Fruit fly (Drosophila melanogaster) ovary, adult (tissue): Measurements from ENCODE around the gene CG4570.
A peak's percentile ranks its signal among the peaks of the same experiment; 100 is the strongest.

ENCODE experiments used
- CG17801 ChIP-seq: fragments of 200-800 bp; optimal IDR thresholded peaks from 2 replicates; lab custom pipeline; 2019; ENCODE audit warnings: missing biosample characterization, mild to moderate bottlenecking, missing genetic modification characterization, moderate library complexity; ENCODE audit not compliant: partially characterized antibody

The CG4570 gene

DNA sequence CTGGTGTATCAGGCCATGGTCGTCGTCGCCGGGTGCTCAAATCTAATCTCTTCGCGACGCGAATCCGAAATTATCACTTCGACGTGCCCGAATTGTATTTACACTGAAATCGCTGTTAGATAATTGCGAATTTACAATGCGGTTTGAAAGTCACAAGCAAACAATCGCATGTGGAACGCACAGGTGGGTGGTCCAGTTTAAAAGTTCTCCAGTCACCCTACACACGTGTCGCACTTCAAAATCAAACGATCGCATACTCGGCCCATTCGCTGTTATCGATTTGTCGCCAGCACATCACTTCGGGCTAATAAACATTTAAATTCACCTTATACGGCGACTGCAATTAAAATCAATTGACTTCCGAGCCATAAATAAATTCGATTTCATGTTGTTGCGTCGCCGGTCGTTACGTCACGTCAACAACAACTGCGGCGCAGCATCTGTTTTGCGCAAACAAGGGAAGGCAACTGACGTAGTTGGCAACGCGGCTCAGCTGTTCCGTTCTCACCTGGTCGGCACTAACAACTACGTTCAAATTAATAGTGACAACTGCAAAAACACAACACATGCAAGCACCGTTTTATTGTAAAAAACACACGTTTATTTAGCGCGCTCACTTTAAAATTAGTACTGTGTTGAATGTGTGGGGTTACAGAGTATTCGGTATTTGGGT lies 6.3 kb downstream of the CG4570 start, which contains the start of gene CG6574:
TSS of gene CG6574 (minus strand) at position 216 of the 673 bp plus-strand sequence.
- peak; percentile 25 for TF ChIP-seq CG17801 (GFP tag; lab: Kevin White, UChicago)

- no peak for TF ChIP-seq CG17801 (GFP tag; lab: Kevin White, UChicago)
Observed at dm6 chr3R:10863446-10863819, 6.8 kb downstream of the CG4570 start.

- TF ChIP-seq CG17801 (GFP tag; lab: Kevin White, UChicago): peak; percentile 4
Observed at dm6 chr3R:10863956-10864355, 7.3 kb downstream of the CG4570 start.

DNA sequence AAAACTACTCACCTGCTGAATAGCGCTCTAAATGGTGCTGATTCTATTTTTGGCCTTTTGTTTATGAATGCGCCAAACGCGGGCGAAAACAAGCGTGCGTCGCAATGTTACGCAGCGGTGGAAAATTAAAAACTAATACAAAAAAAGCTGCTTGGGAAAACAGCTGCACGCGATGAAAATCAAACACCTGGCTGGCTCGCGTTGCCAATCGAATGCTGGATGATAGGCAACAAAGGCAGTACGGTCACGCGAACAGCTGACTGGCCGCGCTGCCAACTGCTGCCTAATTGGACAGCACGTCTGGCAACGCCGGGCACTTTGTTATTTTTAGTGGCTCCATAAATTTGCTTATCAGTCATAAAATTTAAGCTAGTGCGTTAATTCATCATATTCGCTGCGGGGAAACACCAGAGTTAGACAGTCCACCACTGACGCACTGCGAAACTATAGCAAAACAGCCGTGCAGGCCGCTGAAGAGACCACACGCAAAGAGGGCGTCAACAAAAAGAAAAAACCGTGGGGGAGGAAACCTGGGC lies 11.9 kb downstream of the CG4570 start, which contains the start of the genes SelR and Tsp86D:
TSS of gene SelR (minus strand) at position 216 of the 536 bp plus-strand sequence.
TSS of gene Tsp86D (plus strand) at position 282 of the 536 bp plus-strand sequence.
- TF ChIP-seq CG17801 (GFP tag; lab: Kevin White, UChicago): peak; percentile 79

- TF ChIP-seq CG17801 (GFP tag; lab: Kevin White, UChicago): no peak
Observed at dm6 chr3R:10870561-10870960, 14.0 kb downstream of the CG4570 start.

DNA sequence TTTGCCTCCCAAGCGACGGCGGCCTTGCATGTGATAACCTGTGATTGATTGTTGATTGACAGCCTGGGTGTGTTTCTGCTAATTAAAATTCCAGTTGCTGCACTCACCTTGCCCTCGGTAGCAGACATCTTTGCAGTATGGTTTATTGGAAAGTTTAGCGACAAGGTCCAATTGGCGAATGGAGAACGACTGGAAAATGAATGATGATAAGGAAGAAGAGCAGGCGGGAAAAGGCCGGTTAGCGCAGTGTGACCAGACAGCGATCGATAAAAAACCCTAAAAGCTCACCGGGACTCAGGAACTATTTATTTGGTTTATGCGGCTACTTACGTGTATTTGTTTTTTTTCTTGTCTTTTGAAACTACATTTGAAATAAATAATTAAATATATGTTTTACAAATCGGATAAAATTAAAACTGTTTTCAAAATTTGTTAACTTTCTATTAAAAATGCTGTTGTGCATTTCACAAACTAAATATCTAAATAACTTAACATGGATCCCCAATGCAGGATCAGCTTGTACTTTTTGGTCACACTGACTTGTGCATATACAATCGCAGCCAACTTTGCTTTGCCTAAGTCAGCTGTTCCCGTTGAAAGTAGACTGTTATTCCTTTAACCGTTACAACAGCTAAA lies 15.7 kb downstream of the CG4570 start, which contains the start of gene Fdh:
TSS of gene Fdh (minus strand) at position 234 of the 636 bp plus-strand sequence.
- peak; percentile 48 for TF ChIP-seq CG17801 (GFP tag; lab: Kevin White, UChicago)

DNA sequence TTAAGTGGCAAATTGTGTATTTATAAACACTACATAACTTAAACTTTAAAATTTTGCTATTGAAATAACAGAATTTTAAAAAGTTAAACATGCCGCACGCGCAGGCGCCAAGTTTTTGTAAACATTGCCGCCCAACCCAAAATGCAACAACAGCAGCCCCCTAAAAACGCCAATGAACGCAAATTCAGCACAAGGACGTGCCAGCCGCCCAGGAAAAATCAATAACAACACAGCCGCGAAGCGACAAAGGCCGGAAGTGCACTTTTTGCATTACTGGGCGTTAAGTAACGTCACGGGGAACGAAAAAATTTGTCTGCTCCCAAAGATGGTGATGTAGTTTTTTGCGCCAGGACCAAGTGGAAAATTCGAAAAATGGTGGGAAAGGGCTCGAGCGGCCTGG lies 16.2 kb downstream of the CG4570 start, which contains the start of gene CG4596:
TSS of gene CG4596 (plus strand) at position 219 of the 400 bp plus-strand sequence.
- TF ChIP-seq CG17801 (GFP tag; lab: Kevin White, UChicago): no peak

dm6 chr3R:10875515-10876434 lies 19.2 kb downstream of the CG4570 start, which contains the start of gene Sodh2:
Gene Sodh2 (plus strand): TSS chr3R:10876384.
- peak; percentile 84 for TF ChIP-seq CG17801 (GFP tag; lab: Kevin White, UChicago)

dm6 chr3R:10877808-10878207 lies 21.2 kb downstream of the CG4570 start:
- no peak for TF ChIP-seq CG17801 (GFP tag; lab: Kevin White, UChicago)

DNA sequence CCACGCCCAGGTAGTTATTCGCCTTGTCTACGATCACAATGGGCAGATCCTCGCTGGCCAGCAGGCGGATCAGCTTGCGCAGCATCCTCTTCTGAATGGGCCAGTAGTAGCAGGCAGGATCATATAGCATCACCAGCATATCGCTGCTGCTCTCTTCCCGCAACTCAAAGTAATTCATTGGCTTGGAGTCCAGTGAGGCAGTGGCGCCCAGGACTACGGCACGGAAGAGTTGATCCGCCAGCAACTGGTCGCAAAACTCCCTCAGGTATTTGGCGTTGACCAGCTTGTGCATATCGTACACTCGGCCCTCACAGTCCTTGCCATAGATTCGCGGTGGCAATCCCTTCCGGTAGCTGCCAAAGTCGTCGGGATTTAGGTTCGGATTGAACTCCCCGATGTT lies 22.0 kb downstream of the CG4570 start:
- no peak for TF ChIP-seq CG17801 (GFP tag; lab: Kevin White, UChicago)

DNA sequence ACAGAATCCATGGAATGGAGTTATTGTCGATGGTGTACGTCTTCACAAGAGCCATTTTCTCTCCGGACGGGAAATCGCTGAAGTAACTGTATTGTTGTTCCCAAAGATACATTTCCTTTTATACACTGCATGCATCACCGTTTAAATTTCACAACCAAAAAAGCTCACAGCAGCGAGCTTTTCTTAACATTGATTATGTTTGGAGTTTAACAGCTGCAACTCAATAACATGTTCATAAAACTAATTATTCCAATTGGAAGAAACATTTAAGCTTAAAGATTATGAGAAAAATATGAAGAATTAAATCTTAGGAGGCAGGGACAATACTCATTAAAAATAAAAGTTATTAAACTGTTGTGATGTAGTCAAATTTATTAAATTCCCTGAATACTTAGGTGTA lies 22.6 kb downstream of the CG4570 start, which contains the start of gene CG14695:
TSS of gene CG14695 (minus strand) at position 101 of the 400 bp plus-strand sequence.
- TF ChIP-seq CG17801 (GFP tag; lab: Kevin White, UChicago): no peak

- no peak for TF ChIP-seq CG17801 (GFP tag; lab: Kevin White, UChicago)
Observed at dm6 chr3R:10881824-10882559, 25.4 kb downstream of the CG4570 start, which contains the start of gene Tpc1. Gene Tpc1 (minus strand): TSS chr3R:10882188.

- no peak for TF ChIP-seq CG17801 (GFP tag; lab: Kevin White, UChicago)
Observed at dm6 chr3R:10884031-10884677, 27.5 kb downstream of the CG4570 start.
